Worm (Caenorhabditis elegans) whole organism, L1 larva: ENCODE results near the gene cuc-1.

ENCODE experiments used
- C34B4.2 ChIP-seq: sonication (generic microtip); optimal IDR thresholded peaks from 2 replicates; lab custom pipeline; 2017; ENCODE audit warnings: mild to moderate bottlenecking, missing genetic modification characterization, missing compliant biosample characterization
- F16B12.6 ChIP-seq: fragments of 150-350 bp; optimal IDR thresholded peaks from 2 replicates; lab custom pipeline; 2014; ENCODE audit warnings: missing biosample characterization, missing genetic modification characterization
- alr-1 ChIP-seq: fragments of 200-800 bp; sonication (Bioruptor generic); optimal IDR thresholded peaks from 2 replicates; lab custom pipeline; 2018; ENCODE audit warnings: borderline replicate concordance, mild to moderate bottlenecking, missing genetic modification characterization, missing compliant biosample characterization
- ceh-63 ChIP-seq: fragments of 200-800 bp; sonication (Bioruptor generic); optimal IDR thresholded peaks from 2 replicates; lab custom pipeline; 2018; ENCODE audit warnings: mild to moderate bottlenecking, missing genetic modification characterization, missing compliant biosample characterization
- ceh-90 ChIP-seq: sonication (generic microtip); optimal IDR thresholded peaks from 2 replicates; lab custom pipeline; 2016; ENCODE audit warnings: missing genetic modification characterization, missing compliant biosample characterization
- ces-1 ChIP-seq: fragments of 150-350 bp; optimal IDR thresholded peaks from 2 replicates; lab custom pipeline; 2014; ENCODE audit warnings: missing biosample characterization, missing genetic modification reagents, missing genetic modification characterization
- dpl-1 ChIP-seq, 3 experiments: fragments of 150-350 bp in 2 of 3; sonication (generic microtip) in 1 of 3; optimal IDR thresholded peaks; 2 replicates each; lab custom pipeline; 2014 to 2017; ENCODE audit warnings: missing biosample characterization in 3 of 3, missing genetic modification characterization in 3 of 3, missing genetic modification reagents in 3 of 3
- efl-1 ChIP-seq, 4 experiments: fragments of 150-350 bp; optimal IDR thresholded peaks in 3 of 4; peaks in 1 of 4; 1 replicate in 1 of 4; 2 replicates in 3 of 4; lab custom pipeline; 2014; ENCODE audit warnings: missing biosample characterization in 2 of 4, missing genetic modification characterization in 2 of 4, missing genetic modification reagents in 2 of 4
- egl-13 ChIP-seq: sonication (generic microtip); optimal IDR thresholded peaks from 2 replicates; lab custom pipeline; 2016; ENCODE audit warnings: missing genotype, missing genetic modification reagents, missing genetic modification characterization, missing compliant biosample characterization
- egl-27 ChIP-seq, 2 experiments: fragments of 150-350 bp in 1 of 2; sonication (generic microtip); optimal IDR thresholded peaks; 3 replicates each; lab custom pipeline; 2017 to 2018; ENCODE audit warnings: missing biosample characterization in 2 of 2, missing genetic modification characterization in 2 of 2, missing genetic modification reagents in 2 of 2
- elt-2 ChIP-seq: sonication (generic microtip); optimal IDR thresholded peaks from 2 replicates; lab custom pipeline; 2016; ENCODE audit warnings: missing genetic modification characterization, mild to moderate bottlenecking, inconsistent platforms, missing compliant biosample characterization, missing genetic modification reagents
- ets-5 ChIP-seq: fragments of 200-800 bp; sonication (Bioruptor generic); IDR thresholded peaks from 2 replicates; pipeline ENCODE4 v1.3.6; 2022; ENCODE audit warnings: missing genetic modification characterization, missing compliant biosample characterization
- fkh-10 ChIP-seq: sonication (generic microtip); optimal IDR thresholded peaks from 2 replicates; lab custom pipeline; 2017; ENCODE audit warnings: missing biosample characterization, missing genetic modification reagents, missing genetic modification characterization
- fkh-4 ChIP-seq: sonication (generic microtip); optimal IDR thresholded peaks from 2 replicates; lab custom pipeline; 2016; ENCODE audit warnings: missing compliant biosample characterization, missing genetic modification characterization, borderline replicate concordance
- fkh-8 ChIP-seq: sonication (generic microtip); optimal IDR thresholded peaks from 2 replicates; lab custom pipeline; 2016; ENCODE audit warnings: mild to moderate bottlenecking, missing genetic modification characterization, missing compliant biosample characterization
- hlh-17 ChIP-seq: fragments of 200-800 bp; sonication (Bioruptor generic); optimal IDR thresholded peaks from 2 replicates; lab custom pipeline; 2018; ENCODE audit warnings: missing genetic modification characterization, mild to moderate bottlenecking, missing compliant biosample characterization, moderate library complexity, borderline replicate concordance
- hlh-4 ChIP-seq: sonication (generic microtip); optimal IDR thresholded peaks from 2 replicates; lab custom pipeline; 2016; ENCODE audit warnings: mild to moderate bottlenecking, missing genetic modification characterization, missing compliant biosample characterization
- irx-1 ChIP-seq: sonication (generic microtip); optimal IDR thresholded peaks from 2 replicates; lab custom pipeline; 2016; ENCODE audit warnings: missing genetic modification characterization, missing compliant biosample characterization
- lin-13 ChIP-seq: fragments of 150-350 bp; optimal IDR thresholded peaks from 2 replicates; lab custom pipeline; 2014; ENCODE audit warnings: missing biosample characterization, missing genetic modification reagents, missing genetic modification characterization
- lin-14 ChIP-seq: fragments of 200-800 bp; sonication (Bioruptor generic); optimal IDR thresholded peaks from 2 replicates; lab custom pipeline; 2018; ENCODE audit warnings: mild to moderate bottlenecking, missing genetic modification characterization, moderate library complexity, missing compliant biosample characterization
- lin-15B ChIP-seq: fragments of 150-350 bp; sonication (generic microtip); optimal IDR thresholded peaks from 3 replicates; lab custom pipeline; 2014; ENCODE audit warnings: missing biosample characterization, missing genetic modification characterization
- lin-39 ChIP-seq: fragments of 150-350 bp; optimal IDR thresholded peaks from 2 replicates; lab custom pipeline; 2014; ENCODE audit warnings: missing biosample characterization, missing genetic modification reagents, missing genetic modification characterization
- lir-3 ChIP-seq: sonication (generic microtip); optimal IDR thresholded peaks from 2 replicates; lab custom pipeline; 2016; ENCODE audit warnings: mild to moderate bottlenecking, missing genetic modification characterization, moderate library complexity, missing compliant biosample characterization; ENCODE audit not compliant: poor library complexity
- lsy-2 ChIP-seq, 2 experiments: fragments of 150-350 bp; optimal IDR thresholded peaks; 2 replicates each; lab custom pipeline; 2014; ENCODE audit warnings: missing biosample characterization in 2 of 2, missing genetic modification characterization in 2 of 2
- mdl-1 ChIP-seq, 2 experiments: fragments of 150-350 bp; optimal IDR thresholded peaks; 2 replicates each; lab custom pipeline; 2014 to 2017; ENCODE audit warnings: missing biosample characterization in 2 of 2, missing genetic modification characterization in 2 of 2, inconsistent platforms in 1 of 2
- mep-1 ChIP-seq: fragments of 150-350 bp; optimal IDR thresholded peaks from 2 replicates; lab custom pipeline; 2014; ENCODE audit warnings: missing biosample characterization, missing genetic modification characterization
- nhr-11 ChIP-seq: fragments of 150-350 bp; optimal IDR thresholded peaks from 2 replicates; lab custom pipeline; 2014; ENCODE audit warnings: missing biosample characterization, missing genetic modification characterization
- nhr-12 ChIP-seq: sonication (generic microtip); optimal IDR thresholded peaks from 2 replicates; lab custom pipeline; 2017; ENCODE audit warnings: missing biosample characterization, missing genetic modification characterization
- nhr-47 ChIP-seq: sonication (generic microtip); optimal IDR thresholded peaks from 2 replicates; lab custom pipeline; 2016; ENCODE audit warnings: mild to moderate bottlenecking, missing genetic modification characterization, moderate library complexity, missing compliant biosample characterization
- nhr-84 ChIP-seq: sonication (generic microtip); optimal IDR thresholded peaks from 2 replicates; lab custom pipeline; 2017; ENCODE audit warnings: missing biosample characterization, missing genetic modification characterization
- nhr-85 ChIP-seq: sonication (generic microtip); peaks from one replicate; lab custom pipeline; 2016; ENCODE audit warnings: missing genetic modification characterization, inconsistent platforms, missing compliant biosample characterization
- pag-3 ChIP-seq: sonication (generic microtip); optimal IDR thresholded peaks from 2 replicates; lab custom pipeline; 2017; ENCODE audit warnings: missing genetic modification characterization, mild to moderate bottlenecking, missing compliant biosample characterization, antibody characterized with exemption, borderline replicate concordance; ENCODE audit not compliant: insufficient read depth
- pqm-1 ChIP-seq: sonication (generic microtip); optimal IDR thresholded peaks from 3 replicates; lab custom pipeline; 2017; ENCODE audit warnings: missing biosample characterization, missing genetic modification characterization
- rnt-1 ChIP-seq: sonication (generic microtip); optimal IDR thresholded peaks from 2 replicates; lab custom pipeline; 2016; ENCODE audit warnings: mild to moderate bottlenecking, missing genetic modification characterization, moderate library complexity, missing compliant biosample characterization
- skn-1 ChIP-seq: fragments of 150-350 bp; optimal IDR thresholded peaks from 2 replicates; lab custom pipeline; 2014; ENCODE audit warnings: missing biosample characterization, missing genetic modification characterization
- snpc-4 ChIP-seq: fragments of 150-350 bp; optimal IDR thresholded peaks from 2 replicates; lab custom pipeline; 2014; ENCODE audit warnings: missing biosample characterization, missing genetic modification characterization
- snu-23 ChIP-seq: sonication (generic microtip); optimal IDR thresholded peaks from 2 replicates; lab custom pipeline; 2016; ENCODE audit warnings: missing genetic modification characterization, missing compliant biosample characterization
- sup-37 ChIP-seq: fragments of 200-800 bp; sonication (Bioruptor generic); optimal IDR thresholded peaks from 2 replicates; lab custom pipeline; 2018; ENCODE audit warnings: mild to moderate bottlenecking, missing genetic modification characterization, missing compliant biosample characterization
- unc-130 ChIP-seq: fragments of 150-350 bp; optimal IDR thresholded peaks from 2 replicates; lab custom pipeline; 2017; ENCODE audit warnings: missing biosample characterization, missing genetic modification characterization, inconsistent platforms
- unc-62 ChIP-seq: fragments of 150-350 bp; optimal IDR thresholded peaks from 2 replicates; lab custom pipeline; 2014; ENCODE audit warnings: missing biosample characterization, missing genetic modification reagents, missing genetic modification characterization
- unc-86 ChIP-seq: sonication (generic microtip); optimal IDR thresholded peaks from 2 replicates; lab custom pipeline; 2016; ENCODE audit warnings: missing genetic modification characterization, missing compliant biosample characterization
- xbp-1 ChIP-seq: sonication (generic microtip); optimal IDR thresholded peaks from 2 replicates; lab custom pipeline; 2016; ENCODE audit warnings: missing genetic modification characterization, missing compliant biosample characterization
- zip-4 ChIP-seq: fragments of 200-800 bp; sonication (Bioruptor generic); optimal IDR thresholded peaks from 2 replicates; lab custom pipeline; 2018; ENCODE audit warnings: mild to moderate bottlenecking, missing genetic modification characterization, moderate library complexity, missing compliant biosample characterization
- ztf-4 ChIP-seq: fragments of 150-350 bp; optimal IDR thresholded peaks from 2 replicates; lab custom pipeline; 2014; ENCODE audit warnings: missing biosample characterization, missing genetic modification characterization

The cuc-1 gene

ce11 chrIII:7889036-7889435 is 28.3 kb upstream of the cuc-1 start:
- TF ChIP-seq hlh-4 (tag; lab: Kevin White, UChicago) (no peak), efl-1 (optimal IDR thresholded peaks at IDR 0.05; lab: Kevin White, UChicago) (no peak), efl-1 (GFP tag; optimal IDR thresholded peaks at IDR 0.05 in 1 of 2; lab: Kevin White, UChicago) (peak in 1 of 2 experiments; percentile 91)

ce11 chrIII:7884863-7885262 is 24.1 kb upstream of the cuc-1 start, which contains the start of gene ZK688.11:
Gene ZK688.11, minus strand, starts transcription at chrIII:7884963.
- TF ChIP-seq lin-15B (tag; lab: Kevin White, UChicago) (no peak), egl-27 (tag; optimal IDR thresholded peaks at IDR 0.05; lab: Kevin White, UChicago) (no peak), hlh-4 (tag; lab: Kevin White, UChicago) (no peak), fkh-10 (GFP tag; lab: Kevin White, UChicago) (no peak), C34B4.2 (tag; lab: Kevin White, UChicago) (no peak), skn-1 (tag; lab: Kevin White, UChicago) (no peak), egl-13 (tag; lab: Kevin White, UChicago) (no peak), lsy-2 (tag; optimal IDR thresholded peaks at IDR 0.05; lab: Kevin White, UChicago) (no peak), ztf-4 (tag; lab: Kevin White, UChicago) (no peak), mdl-1 (tag; optimal IDR thresholded peaks at IDR 0.05; lab: Kevin White, UChicago) (no peak), F16B12.6 (tag; lab: Kevin White, UChicago) (no peak), zip-4 (no peak), nhr-11 (tag; lab: Kevin White, UChicago) (no peak), xbp-1 (tag; lab: Kevin White, UChicago) (no peak), elt-2 (tag; lab: Kevin White, UChicago) (no peak), fkh-4 (tag; lab: Kevin White, UChicago) (no peak), ets-5 (GFP tag; lab: Robert Waterston, UW) (no peak)

ce11 chrIII:7882900-7883299 is 22.1 kb upstream of the cuc-1 start, which contains the start of gene ZK688.9:
Gene ZK688.9, minus strand, starts transcription at chrIII:7883000.
- TF ChIP-seq fkh-8 (tag; lab: Kevin White, UChicago) (no peak), dpl-1 (GFP tag; optimal IDR thresholded peaks at IDR 0.05; lab: Kevin White, UChicago) (no peak), nhr-85 (tag; lab: Kevin White, UChicago) (no peak), unc-130 (tag; lab: Kevin White, UChicago) (no peak), mep-1 (tag; lab: Kevin White, UChicago) (no peak), rnt-1 (tag; lab: Kevin White, UChicago) (no peak), hlh-17 (GFP tag; lab: Kevin White, UChicago) (no peak), sup-37 (GFP tag; lab: Kevin White, UChicago) (no peak), ces-1 (no peak), ceh-90 (tag; lab: Kevin White, UChicago) (no peak), pqm-1 (tag; lab: Kevin White, UChicago) (no peak), unc-86 (tag; lab: Kevin White, UChicago) (no peak), ceh-63 (GFP tag; lab: Kevin White, UChicago) (no peak), hlh-4 (tag; lab: Kevin White, UChicago) (no peak), nhr-12 (no peak), irx-1 (tag; lab: Kevin White, UChicago) (no peak)

- TF ChIP-seq snu-23 (GFP tag; lab: Kevin White, UChicago) = peak; percentile 20
- TF ChIP-seq lin-39 (tag; lab: Kevin White, UChicago) = no peak
- TF ChIP-seq skn-1 (tag; lab: Kevin White, UChicago) = no peak
- TF ChIP-seq ets-5 (GFP tag; lab: Robert Waterston, UW) = no peak
- no peak for TF ChIP-seq lin-13
- TF ChIP-seq ztf-4 (tag; lab: Kevin White, UChicago) = no peak
- TF ChIP-seq pag-3 (tag; lab: Kevin White, UChicago) = no peak
- TF ChIP-seq efl-1 (optimal IDR thresholded peaks at IDR 0.05; lab: Kevin White, UChicago) = no peak
- TF ChIP-seq efl-1 (GFP tag; optimal IDR thresholded peaks at IDR 0.05 in 1 of 2; lab: Kevin White, UChicago) = peak in 1 of 2 experiments; percentile 61
- TF ChIP-seq snpc-4 (tag; lab: Kevin White, UChicago) = no peak
- no peak for TF ChIP-seq nhr-47 (tag; lab: Kevin White, UChicago)
- no peak for TF ChIP-seq dpl-1 (GFP tag; optimal IDR thresholded peaks at IDR 0.05; lab: Kevin White, UChicago)
- peak; percentile 53 for TF ChIP-seq rnt-1 (tag; lab: Kevin White, UChicago)
- peak; percentile 21 for TF ChIP-seq unc-130 (tag; lab: Kevin White, UChicago)
- TF ChIP-seq fkh-8 (tag; lab: Kevin White, UChicago) = no peak
- no peak for TF ChIP-seq nhr-84 (tag; lab: Kevin White, UChicago)
- TF ChIP-seq lin-14 (GFP tag; lab: Kevin White, UChicago) = peak; percentile 78
- TF ChIP-seq hlh-17 (GFP tag; lab: Kevin White, UChicago) = no peak
- no peak for TF ChIP-seq unc-62 (GFP tag; lab: Kevin White, UChicago)
- TF ChIP-seq lir-3 = no peak
- no peak for TF ChIP-seq alr-1 (tag; lab: Kevin White, UChicago)
These were observed 19.4 kb upstream of the cuc-1 start for ce11 chrIII:7880132-7880715.
